Worm (Caenorhabditis elegans) whole organism, midembryonic: ENCODE data around the gene hsp-12.2.

ENCODE experiments used
- T22C8.4 ChIP-seq: fragments of 200-800 bp; sonication (Bioruptor generic); IDR thresholded peaks from 2 replicates; pipeline ENCODE4 v1.3.6; 2022; ENCODE audit warnings: missing genetic modification characterization, missing compliant biosample characterization
- cog-1 ChIP-seq: sonication (generic microtip); optimal IDR thresholded peaks from 2 replicates; lab custom pipeline; 2016; ENCODE audit warnings: missing genetic modification characterization, missing compliant biosample characterization
- flt-1 ChIP-seq: fragments of 200-800 bp; sonication (Bioruptor generic); IDR thresholded peaks from 2 replicates; pipeline ENCODE4 v1.3.6; 2022; ENCODE audit warnings: missing genetic modification characterization, missing compliant biosample characterization
- klf-2 ChIP-seq: fragments of 200-800 bp; sonication (Bioruptor generic); conservative IDR thresholded peaks from 2 replicates; pipeline ENCODE4 v1.3.6; 2022; ENCODE audit warnings: missing genetic modification reagents, missing genetic modification characterization, missing compliant biosample characterization
- med-1 ChIP-seq: sonication (generic microtip); optimal IDR thresholded peaks from 2 replicates; lab custom pipeline; 2017; ENCODE audit warnings: missing genetic modification characterization, mild to moderate bottlenecking, missing compliant biosample characterization, antibody characterized with exemption, missing genetic modification reagents; ENCODE audit not compliant: insufficient read depth
- ref-1 ChIP-seq: fragments of 200-800 bp; sonication (Bioruptor generic); conservative IDR thresholded peaks from 2 replicates; pipeline ENCODE4 v1.3.6; 2022; ENCODE audit warnings: missing genetic modification reagents, missing genetic modification characterization, missing compliant biosample characterization
- tab-1 ChIP-seq: fragments of 200-800 bp; sonication (Bioruptor generic); IDR thresholded peaks from 2 replicates; pipeline ENCODE4 v1.3.6; 2022; ENCODE audit warnings: missing genetic modification characterization, missing compliant biosample characterization
- ztf-23 ChIP-seq: fragments of 200-800 bp; sonication (Bioruptor generic); IDR thresholded peaks from 2 replicates; pipeline ENCODE4 v1.3.6; 2022; ENCODE audit warnings: missing genetic modification reagents, missing genetic modification characterization, missing compliant biosample characterization
- ztf-29 ChIP-seq: fragments of 200-800 bp; sonication (Bioruptor generic); IDR thresholded peaks from 2 replicates; pipeline ENCODE4 v1.3.6; 2022; ENCODE audit warnings: missing genetic modification reagents, missing genetic modification characterization, missing compliant biosample characterization

The hsp-12.2 gene

DNA sequence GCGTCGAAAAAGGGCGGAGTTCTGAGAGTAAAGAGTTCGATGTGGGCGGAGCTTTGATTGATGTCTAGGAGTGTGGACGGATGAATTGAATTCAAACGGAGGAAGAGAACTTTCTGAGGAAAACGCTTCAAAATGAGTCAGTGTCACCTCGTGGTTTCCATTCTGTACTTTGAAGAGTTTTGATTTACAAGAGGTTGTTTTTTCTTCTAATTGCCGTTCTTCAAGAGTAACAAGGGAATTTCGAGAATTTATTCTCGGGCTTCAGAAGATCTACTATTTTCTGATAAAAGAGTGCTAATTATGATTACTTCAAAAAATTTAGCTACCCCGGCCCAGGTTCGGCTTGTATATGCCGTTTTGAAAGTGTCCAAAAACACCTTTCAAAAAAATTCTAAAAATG is 38.4 kb downstream of the hsp-12.2 start, which contains the start of gene C50C3.12:
TSS of gene C50C3.12 (plus strand) at position 301 of the 400 bp plus-strand sequence.
- no peak for TF ChIP-seq T22C8.4 (GFP tag; lab: Robert Waterston, UW)
- TF ChIP-seq tab-1 (GFP tag; lab: Robert Waterston, UW): no peak
- TF ChIP-seq ztf-23 (GFP tag; lab: Robert Waterston, UW): no peak
- no peak for TF ChIP-seq klf-2
- no peak for TF ChIP-seq ref-1 (GFP tag; lab: Robert Waterston, UW)
- TF ChIP-seq ztf-29 (GFP tag; lab: Robert Waterston, UW): no peak
- TF ChIP-seq cog-1: no peak
- no peak for TF ChIP-seq med-1 (GFP tag; lab: Kevin White, UChicago)
- TF ChIP-seq flt-1: no peak

DNA sequence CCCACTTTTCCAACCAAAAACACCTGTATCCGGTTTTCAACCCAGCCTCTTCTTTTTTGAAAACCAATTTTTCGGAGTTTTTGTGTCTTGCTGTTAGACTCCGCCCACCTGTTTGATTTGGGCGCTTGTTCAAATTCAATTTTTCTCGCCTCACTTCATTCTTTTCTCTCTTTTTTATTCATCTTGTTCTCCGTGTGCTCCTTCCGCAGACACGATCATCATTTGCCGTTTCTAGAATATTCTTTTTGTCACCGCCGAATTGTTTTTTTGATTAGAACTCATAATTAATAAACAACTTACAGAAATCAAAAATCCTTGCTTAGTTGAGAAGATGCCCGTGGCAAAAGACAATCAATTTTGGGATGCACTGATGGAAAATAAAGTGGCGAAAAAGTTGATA is 41.0 kb downstream of the hsp-12.2 start, which contains the start of gene C50C3.5:
TSS of gene C50C3.5 (plus strand) at position 301 of the 400 bp plus-strand sequence.
- TF ChIP-seq ref-1 (GFP tag; lab: Robert Waterston, UW) (no peak), ztf-23 (GFP tag; lab: Robert Waterston, UW) (no peak), klf-2 (no peak), flt-1 (no peak)

DNA sequence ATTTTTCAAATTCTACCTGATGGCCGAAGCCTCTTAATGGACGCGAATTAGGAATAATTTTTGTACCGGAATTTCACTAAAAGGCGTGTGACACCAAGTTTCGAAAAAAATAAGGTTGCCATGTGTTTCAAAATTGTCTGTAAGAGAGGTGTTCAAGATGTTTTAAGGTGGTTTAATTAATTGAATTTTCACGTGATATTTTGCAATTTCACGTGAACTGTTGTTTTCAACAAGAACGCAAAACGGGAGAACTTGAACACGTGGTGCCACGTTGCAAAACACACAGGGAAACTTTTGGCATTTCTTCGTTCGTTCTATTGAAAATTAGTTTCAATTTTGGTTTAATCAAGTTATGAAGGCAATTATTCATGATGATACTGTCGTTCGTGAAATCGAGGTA is 43.7 kb downstream of the hsp-12.2 start, which contains the start of gene spc-2:
TSS of gene spc-2 (plus strand) at position 301 of the 400 bp plus-strand sequence.
- TF ChIP-seq klf-2 (no peak), ref-1 (GFP tag; lab: Robert Waterston, UW) (no peak), tab-1 (GFP tag; lab: Robert Waterston, UW) (no peak), med-1 (GFP tag; lab: Kevin White, UChicago) (no peak), T22C8.4 (GFP tag; lab: Robert Waterston, UW) (no peak), flt-1 (no peak), ztf-23 (GFP tag; lab: Robert Waterston, UW) (no peak), ztf-29 (GFP tag; lab: Robert Waterston, UW) (no peak), cog-1 (no peak)

DNA sequence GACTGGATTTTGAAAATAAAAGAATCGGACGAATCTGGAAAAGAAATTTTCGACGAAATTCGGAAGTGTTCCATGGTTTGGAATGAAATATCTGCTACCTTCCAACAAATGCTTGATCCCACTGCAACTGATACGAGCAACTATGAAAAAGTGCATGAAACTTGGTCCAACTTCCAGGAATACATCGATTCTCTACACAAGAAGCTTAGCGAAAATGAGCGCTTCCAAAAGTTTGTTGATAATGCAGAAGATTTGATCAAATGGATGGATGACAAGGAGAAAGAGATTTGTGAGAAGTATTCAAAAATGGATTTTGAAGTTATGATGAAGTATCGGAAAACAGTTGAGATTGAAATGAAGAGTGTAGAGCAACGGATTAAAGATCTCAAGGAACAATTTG is 44.7 kb downstream of the hsp-12.2 start:
- TF ChIP-seq ref-1 (GFP tag; lab: Robert Waterston, UW) (no peak), flt-1 (no peak), ztf-23 (GFP tag; lab: Robert Waterston, UW) (no peak), klf-2 (no peak), med-1 (GFP tag; lab: Kevin White, UChicago) (no peak), tab-1 (GFP tag; lab: Robert Waterston, UW) (no peak), T22C8.4 (GFP tag; lab: Robert Waterston, UW) (no peak), cog-1 (no peak), ztf-29 (GFP tag; lab: Robert Waterston, UW) (no peak)

DNA sequence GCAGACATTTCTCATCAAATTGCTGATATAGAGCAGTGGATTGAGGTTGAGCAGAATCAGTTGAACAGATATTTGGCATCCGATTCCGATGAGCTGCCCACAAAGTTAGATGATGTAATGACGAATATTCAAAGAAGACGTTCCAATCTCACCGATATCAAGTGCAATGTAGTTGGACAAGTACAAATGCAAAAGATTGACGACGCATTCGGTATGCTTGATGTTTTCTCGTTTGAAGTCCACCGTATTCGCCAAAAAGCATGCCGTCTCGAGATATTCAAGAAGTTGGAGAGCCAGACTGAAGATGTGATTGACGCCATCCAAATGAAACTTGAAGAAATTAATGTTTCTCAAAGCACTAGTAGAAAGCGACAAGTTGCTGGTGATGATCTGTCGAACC is 47.3 kb downstream of the hsp-12.2 start:
- TF ChIP-seq flt-1: no peak
- no peak for TF ChIP-seq tab-1 (GFP tag; lab: Robert Waterston, UW)
- TF ChIP-seq med-1 (GFP tag; lab: Kevin White, UChicago): no peak
- no peak for TF ChIP-seq klf-2
- TF ChIP-seq ref-1 (GFP tag; lab: Robert Waterston, UW): no peak
- no peak for TF ChIP-seq T22C8.4 (GFP tag; lab: Robert Waterston, UW)
- no peak for TF ChIP-seq cog-1
- no peak for TF ChIP-seq ztf-29 (GFP tag; lab: Robert Waterston, UW)
- TF ChIP-seq ztf-23 (GFP tag; lab: Robert Waterston, UW): no peak
